Fruit fly (Drosophila melanogaster) whole organism, adult: ENCODE measurements around the gene CG32276.

Source experiments
- CG12768 ChIP-seq: fragments of 200-800 bp; sonication (Bioruptor generic); optimal IDR thresholded peaks from 2 replicates; lab custom pipeline; 2017; ENCODE audit warnings: missing biosample characterization, missing genetic modification characterization, mild to moderate bottlenecking, moderate library complexity, missing genetic modification reagents
- CG1620 ChIP-seq: fragments of 200-800 bp; sonication (Bioruptor generic); optimal IDR thresholded peaks from 2 replicates; lab custom pipeline; 2016; ENCODE audit warnings: missing biosample characterization, missing genetic modification characterization
- CG7045 ChIP-seq: fragments of 200-800 bp; sonication (Bioruptor generic); optimal IDR thresholded peaks from 2 replicates; lab custom pipeline; 2017; ENCODE audit warnings: missing biosample characterization, mild to moderate bottlenecking, missing genetic modification characterization
- Mnt ChIP-seq: fragments of 200-800 bp; sonication (Bioruptor generic); optimal IDR thresholded peaks from 2 replicates; lab custom pipeline; 2016; ENCODE audit warnings: missing biosample characterization, mild to moderate bottlenecking, missing genetic modification characterization
- cic ChIP-seq: fragments of 200-800 bp; sonication (Bioruptor generic); optimal IDR thresholded peaks from 2 replicates; lab custom pipeline; 2017; ENCODE audit warnings: missing biosample characterization, mild to moderate bottlenecking, missing genetic modification characterization, moderate library complexity
- cnc ChIP-seq, 2 experiments: fragments of >200 bp; optimal IDR thresholded peaks; 2 replicates each; lab custom pipeline; 2017
- ovo ChIP-seq: fragments of 200-800 bp; sonication (Bioruptor generic); optimal IDR thresholded peaks from 2 replicates; lab custom pipeline; 2016; ENCODE audit warnings: missing biosample characterization, missing genetic modification characterization

DNA sequence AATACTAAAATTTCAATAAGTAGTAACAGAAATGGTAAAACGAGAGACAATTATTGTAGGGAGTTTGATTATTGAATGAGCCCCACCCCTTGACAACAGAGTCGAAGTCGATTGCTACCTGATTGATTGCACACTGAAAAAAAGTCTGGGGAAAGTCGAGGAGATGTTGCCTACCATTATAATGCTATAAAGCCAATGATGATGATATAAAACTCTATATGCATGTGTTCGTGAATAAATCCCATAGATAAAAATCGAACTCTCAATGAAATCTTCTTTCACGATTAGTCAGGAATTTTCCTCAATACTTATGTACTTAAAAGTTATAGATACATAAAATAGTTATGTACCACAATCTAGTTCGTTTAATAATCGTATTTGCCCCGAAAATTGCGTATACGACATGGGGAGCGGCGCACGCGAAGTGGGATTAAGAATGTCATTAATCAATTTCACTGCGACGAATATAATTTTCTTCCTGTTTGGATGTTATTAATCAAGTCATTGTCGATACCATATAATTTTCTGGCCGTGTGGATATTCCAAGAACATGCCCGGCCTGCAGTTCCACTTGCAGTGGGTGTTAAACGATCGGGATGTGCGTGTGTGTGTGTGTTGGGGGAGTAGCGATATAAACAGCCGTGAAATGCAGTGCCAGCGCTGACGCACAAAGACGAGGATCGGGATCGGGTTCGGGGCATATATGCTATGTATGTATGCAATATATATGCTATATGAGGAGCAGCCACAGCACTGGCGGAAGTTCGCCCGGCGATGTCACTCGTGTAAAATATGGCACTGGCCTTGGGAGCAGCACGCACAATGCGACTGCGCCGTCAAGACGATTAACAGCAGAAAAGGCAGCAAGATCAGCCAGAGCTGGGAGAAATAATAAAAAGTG is 45.6 kb upstream of the CG32276 start, which contains the start of gene CG12078:
- no peak for TF ChIP-seq CG1620 (GFP tag; lab: Kevin White, UChicago)
- no peak for TF ChIP-seq ovo
- no peak for TF ChIP-seq CG12768 (GFP tag; lab: Kevin White, UChicago)
- no peak for TF ChIP-seq cnc (optimal IDR thresholded peaks at IDR 0.05; lab: Kevin White, UChicago)
- no peak for TF ChIP-seq cic (GFP tag; lab: Kevin White, UChicago)
- no peak for TF ChIP-seq CG7045 (GFP tag; lab: Kevin White, UChicago)
- TF ChIP-seq Mnt (GFP tag; lab: Kevin White, UChicago): no peak
